Worm (Caenorhabditis elegans) whole organism, midembryonic: ENCODE measurements around the gene W05H7.1.
A peak's percentile ranks its signal among the peaks of the same experiment; 100 is the strongest.

Experiments
- T22C8.4 ChIP-seq: fragments of 200-800 bp; sonication (Bioruptor generic); IDR thresholded peaks from 2 replicates; pipeline ENCODE4 v1.3.6; 2022; ENCODE audit warnings: missing genetic modification characterization, missing compliant biosample characterization
- cog-1 ChIP-seq: sonication (generic microtip); optimal IDR thresholded peaks from 2 replicates; lab custom pipeline; 2016; ENCODE audit warnings: missing genetic modification characterization, missing compliant biosample characterization
- flt-1 ChIP-seq: fragments of 200-800 bp; sonication (Bioruptor generic); IDR thresholded peaks from 2 replicates; pipeline ENCODE4 v1.3.6; 2022; ENCODE audit warnings: missing genetic modification characterization, missing compliant biosample characterization
- klf-2 ChIP-seq: fragments of 200-800 bp; sonication (Bioruptor generic); conservative IDR thresholded peaks from 2 replicates; pipeline ENCODE4 v1.3.6; 2022; ENCODE audit warnings: missing genetic modification reagents, missing genetic modification characterization, missing compliant biosample characterization
- med-1 ChIP-seq: sonication (generic microtip); optimal IDR thresholded peaks from 2 replicates; lab custom pipeline; 2017; ENCODE audit warnings: missing genetic modification characterization, mild to moderate bottlenecking, missing compliant biosample characterization, antibody characterized with exemption, missing genetic modification reagents; ENCODE audit not compliant: insufficient read depth
- ref-1 ChIP-seq: fragments of 200-800 bp; sonication (Bioruptor generic); conservative IDR thresholded peaks from 2 replicates; pipeline ENCODE4 v1.3.6; 2022; ENCODE audit warnings: missing genetic modification reagents, missing genetic modification characterization, missing compliant biosample characterization
- tab-1 ChIP-seq: fragments of 200-800 bp; sonication (Bioruptor generic); IDR thresholded peaks from 2 replicates; pipeline ENCODE4 v1.3.6; 2022; ENCODE audit warnings: missing genetic modification characterization, missing compliant biosample characterization
- ztf-23 ChIP-seq: fragments of 200-800 bp; sonication (Bioruptor generic); IDR thresholded peaks from 2 replicates; pipeline ENCODE4 v1.3.6; 2022; ENCODE audit warnings: missing genetic modification reagents, missing genetic modification characterization, missing compliant biosample characterization
- ztf-29 ChIP-seq: fragments of 200-800 bp; sonication (Bioruptor generic); IDR thresholded peaks from 2 replicates; pipeline ENCODE4 v1.3.6; 2022; ENCODE audit warnings: missing genetic modification reagents, missing genetic modification characterization, missing compliant biosample characterization

The W05H7.1 gene

DNA sequence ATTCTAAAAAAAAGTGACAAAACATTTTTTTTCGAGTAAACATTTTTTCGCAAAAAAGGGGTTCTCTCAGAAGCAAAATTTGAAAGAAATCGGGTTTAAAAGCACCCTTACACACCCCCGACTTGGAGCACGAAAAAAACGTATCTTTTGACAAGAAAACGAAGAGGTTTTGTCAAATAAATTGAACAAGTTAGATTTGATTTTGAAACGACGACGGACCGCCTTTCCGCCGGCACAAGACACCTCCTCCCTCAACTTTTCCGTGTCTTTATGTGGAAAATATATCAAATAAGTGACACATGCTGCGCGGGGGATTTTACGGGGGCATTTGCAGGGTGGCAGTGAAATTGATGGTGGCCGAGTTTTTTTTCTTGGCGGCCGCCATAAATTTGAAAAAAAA is 17.5 kb downstream of the W05H7.1 start:
- TF ChIP-seq ztf-23 (no peak), flt-1 (GFP tag; lab: Robert Waterston, UW) (no peak), T22C8.4 (GFP tag; lab: Robert Waterston, UW) (no peak), cog-1 (tag; lab: Kevin White, UChicago) (no peak), tab-1 (GFP tag; lab: Robert Waterston, UW) (no peak), ref-1 (GFP tag; lab: Robert Waterston, UW) (no peak), med-1 (GFP tag; lab: Kevin White, UChicago) (no peak)

ce11 chrX:1471232-1471631 is 20.7 kb downstream of the W05H7.1 start:
- TF ChIP-seq ref-1 (GFP tag; lab: Robert Waterston, UW) = no peak
- TF ChIP-seq cog-1 (tag; lab: Kevin White, UChicago) = no peak
- TF ChIP-seq klf-2 = 0 out of 2 replicates have a peak, but pooled peaks have one; percentile 20
- no peak for TF ChIP-seq ztf-29
- no peak for TF ChIP-seq flt-1 (GFP tag; lab: Robert Waterston, UW)

- TF ChIP-seq tab-1 (GFP tag; lab: Robert Waterston, UW) (no peak), T22C8.4 (GFP tag; lab: Robert Waterston, UW) (no peak), ref-1 (GFP tag; lab: Robert Waterston, UW) (no peak), ztf-29 (no peak), flt-1 (GFP tag; lab: Robert Waterston, UW) (no peak), klf-2 (no peak), cog-1 (tag; lab: Kevin White, UChicago) (no peak), med-1 (GFP tag; lab: Kevin White, UChicago) (no peak), ztf-23 (no peak)
Observed at ce11 chrX:1472880-1473279, 22.3 kb downstream of the W05H7.1 start, which contains the start of gene D1005.5. Gene D1005.5 (minus strand): TSS chrX:1472980.

DNA sequence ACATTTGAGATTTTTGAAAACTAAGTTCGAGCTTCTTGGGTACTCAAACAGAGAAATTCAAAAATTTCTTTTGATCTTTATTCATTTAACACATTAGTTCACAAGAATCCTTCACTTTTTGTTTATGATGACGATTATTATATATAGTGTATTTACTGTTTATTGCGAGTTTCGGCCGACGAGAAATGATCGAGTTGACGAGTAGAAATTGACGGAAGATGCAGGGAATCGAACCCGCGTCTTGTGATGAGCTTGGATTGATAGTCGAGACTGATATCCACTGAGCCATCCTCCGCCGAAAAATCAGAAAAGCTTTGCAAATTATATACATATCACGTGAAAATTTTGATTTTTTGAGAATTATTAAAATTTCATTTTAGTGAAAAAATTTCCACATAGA is 23.2 kb downstream of the W05H7.1 start:
- TF ChIP-seq ztf-23 (no peak), tab-1 (GFP tag; lab: Robert Waterston, UW) (no peak), cog-1 (tag; lab: Kevin White, UChicago) (no peak), ztf-29 (no peak), med-1 (GFP tag; lab: Kevin White, UChicago) (no peak), T22C8.4 (GFP tag; lab: Robert Waterston, UW) (no peak), klf-2 (no peak), ref-1 (GFP tag; lab: Robert Waterston, UW) (no peak), flt-1 (GFP tag; lab: Robert Waterston, UW) (no peak)

DNA sequence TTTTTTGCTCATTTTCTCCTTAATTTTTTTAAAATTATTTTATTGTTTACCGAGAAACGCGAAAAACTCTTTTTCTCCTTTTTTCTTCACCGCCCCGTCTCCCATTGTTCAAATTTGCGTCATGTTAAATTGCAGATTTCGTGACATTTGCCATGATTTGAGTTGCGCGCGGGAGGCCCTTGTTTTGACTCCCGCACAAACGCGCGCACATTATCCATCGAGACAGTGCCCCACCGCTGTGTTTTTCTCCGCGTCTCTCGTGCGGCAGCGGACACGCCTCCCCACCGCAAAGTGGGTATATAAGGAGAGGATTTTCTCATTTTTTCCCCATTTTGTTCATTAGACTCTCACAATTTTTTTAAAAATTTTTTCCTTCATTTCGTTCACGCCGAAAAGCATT is 25.4 kb downstream of the W05H7.1 start:
- TF ChIP-seq ztf-23 (no peak), ref-1 (GFP tag; lab: Robert Waterston, UW) (no peak), med-1 (GFP tag; lab: Kevin White, UChicago) (no peak), T22C8.4 (GFP tag; lab: Robert Waterston, UW) (no peak), klf-2 (no peak), ztf-29 (no peak), flt-1 (GFP tag; lab: Robert Waterston, UW) (no peak), tab-1 (GFP tag; lab: Robert Waterston, UW) (no peak), cog-1 (tag; lab: Kevin White, UChicago) (no peak)

ce11 chrX:1477932-1478331 is 27.4 kb downstream of the W05H7.1 start:
- TF ChIP-seq flt-1 (GFP tag; lab: Robert Waterston, UW) (no peak), T22C8.4 (GFP tag; lab: Robert Waterston, UW) (no peak), tab-1 (GFP tag; lab: Robert Waterston, UW) (no peak), med-1 (GFP tag; lab: Kevin White, UChicago) (no peak), cog-1 (tag; lab: Kevin White, UChicago) (no peak), ztf-23 (no peak), ztf-29 (no peak), ref-1 (GFP tag; lab: Robert Waterston, UW) (no peak), klf-2 (no peak)

ce11 chrX:1478569-1478968 is 28.0 kb downstream of the W05H7.1 start:
- TF ChIP-seq cog-1 (tag; lab: Kevin White, UChicago) = no peak

ce11 chrX:1479190-1479589 is 28.6 kb downstream of the W05H7.1 start, which contains the start of gene acly-1:
Gene acly-1 (plus strand): TSS chrX:1479542.
- TF ChIP-seq T22C8.4 (GFP tag; lab: Robert Waterston, UW) (no peak), flt-1 (GFP tag; lab: Robert Waterston, UW) (no peak), ztf-23 (no peak), cog-1 (tag; lab: Kevin White, UChicago) (no peak), klf-2 (no peak), med-1 (GFP tag; lab: Kevin White, UChicago) (no peak), ref-1 (GFP tag; lab: Robert Waterston, UW) (no peak), ztf-29 (no peak), tab-1 (GFP tag; lab: Robert Waterston, UW) (no peak)

DNA sequence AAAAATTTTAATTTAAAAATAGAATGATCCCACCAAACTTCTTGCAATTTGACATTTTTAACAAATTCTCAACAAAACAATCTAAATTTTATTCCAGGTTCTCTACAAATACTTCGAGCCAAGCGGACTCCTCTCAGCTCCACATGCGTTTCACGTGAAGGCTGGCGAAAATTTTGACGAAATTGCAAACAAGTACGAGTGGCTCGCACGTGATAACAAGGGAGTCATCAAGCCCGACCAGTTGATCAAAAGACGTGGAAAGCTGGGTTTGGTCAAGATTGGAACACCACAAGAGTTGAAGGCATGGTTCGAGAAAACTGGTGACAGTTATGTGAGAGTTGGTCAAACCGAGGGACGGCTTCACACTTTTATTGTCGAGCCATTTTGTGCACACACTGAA is 29.1 kb downstream of the W05H7.1 start:
- TF ChIP-seq cog-1 (tag; lab: Kevin White, UChicago) = no peak
- no peak for TF ChIP-seq ztf-23
- no peak for TF ChIP-seq T22C8.4 (GFP tag; lab: Robert Waterston, UW)
- TF ChIP-seq klf-2 = no peak
- no peak for TF ChIP-seq med-1 (GFP tag; lab: Kevin White, UChicago)
- no peak for TF ChIP-seq tab-1 (GFP tag; lab: Robert Waterston, UW)
- TF ChIP-seq ztf-29 = no peak
- no peak for TF ChIP-seq ref-1 (GFP tag; lab: Robert Waterston, UW)
- no peak for TF ChIP-seq flt-1 (GFP tag; lab: Robert Waterston, UW)

DNA sequence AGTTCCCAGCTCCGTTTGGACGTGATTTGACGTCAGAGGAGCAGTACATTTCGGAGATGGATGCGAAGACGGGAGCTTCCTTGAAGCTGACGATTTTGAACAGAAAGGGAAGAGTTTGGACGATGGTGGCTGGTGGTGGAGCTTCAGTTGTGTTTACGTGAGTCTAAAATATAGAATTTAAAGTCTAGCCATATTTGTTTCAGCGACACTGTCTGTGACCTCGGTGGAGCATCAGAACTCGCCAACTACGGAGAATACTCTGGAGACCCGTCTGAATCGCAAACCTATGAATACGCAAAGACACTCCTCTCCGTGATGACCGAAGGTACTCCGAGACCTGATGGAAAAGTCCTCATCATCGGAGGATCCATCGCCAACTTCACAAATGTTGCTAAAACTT is 30.0 kb downstream of the W05H7.1 start:
- no peak for TF ChIP-seq cog-1 (tag; lab: Kevin White, UChicago)
- TF ChIP-seq tab-1 (GFP tag; lab: Robert Waterston, UW) = no peak
- no peak for TF ChIP-seq med-1 (GFP tag; lab: Kevin White, UChicago)
- no peak for TF ChIP-seq flt-1 (GFP tag; lab: Robert Waterston, UW)
- no peak for TF ChIP-seq ref-1 (GFP tag; lab: Robert Waterston, UW)
- TF ChIP-seq T22C8.4 (GFP tag; lab: Robert Waterston, UW) = no peak
- TF ChIP-seq ztf-23 = no peak
- no peak for TF ChIP-seq klf-2
- no peak for TF ChIP-seq ztf-29
